Worm (Caenorhabditis elegans): ENCODE results near the gene nep-4.
A peak's percentile ranks its signal among the peaks of the same experiment; 100 is the strongest.
"Not testable (repeated sequence)": the region's sequence is repeated elsewhere in the genome, so short reads cannot be mapped to it uniquely, and the experiment has no call there.

nep-4 gene

ce11 chrX:6885227-6885853 lies 22.1 kb upstream of the nep-4 start, which contains the start of gene F41C6.7 (continued):
- TF ChIP-seq daf-12 (tag; optimal IDR thresholded peaks at IDR 0.05), result no peak
- no peak for TF ChIP-seq madf-9 (GFP tag; conservative IDR thresholded peaks at IDR 0.05)
- no peak for TF ChIP-seq dmd-6 (GFP tag; IDR thresholded peaks at IDR 0.05)
- TF ChIP-seq fos-1 (tag; optimal IDR thresholded peaks at IDR 0.05), result no peak
- TF ChIP-seq lin-1 (GFP tag; IDR thresholded peaks at IDR 0.05), result no peak
- TF ChIP-seq F44E2.7 (GFP tag; IDR thresholded peaks at IDR 0.05), result no peak
- no peak for TF ChIP-seq daf-16 (GFP tag; optimal IDR thresholded peaks at IDR 0.05)
- TF ChIP-seq daf-16 (tag; optimal IDR thresholded peaks at IDR 0.05), result peak; percentile 81
- no peak for TF ChIP-seq Y5F2A.4 (GFP tag; optimal IDR thresholded peaks at IDR 0.05)
- peak; percentile 78 for TF ChIP-seq php-3 (GFP tag; IDR thresholded peaks at IDR 0.05)
- TF ChIP-seq T26A8.4 (GFP tag; IDR thresholded peaks at IDR 0.05), result no peak
- TF ChIP-seq skn-1 (tag; optimal IDR thresholded peaks at IDR 0.05), result no peak
- no peak for TF ChIP-seq ztf-11 (tag; optimal IDR thresholded peaks at IDR 0.05)
- TF ChIP-seq mdl-1 (tag; optimal IDR thresholded peaks at IDR 0.05), result no peak
- TF ChIP-seq nhr-25 (tag; optimal IDR thresholded peaks at IDR 0.05; ENCODE audit: borderline replicate concordance, insufficient read depth), result no peak
- TF ChIP-seq attf-4 (tag; optimal IDR thresholded peaks at IDR 0.05), result no peak
- TF ChIP-seq nhr-111 (GFP tag; optimal IDR thresholded peaks at IDR 0.05), result no peak
- TF ChIP-seq ceh-28 (tag; optimal IDR thresholded peaks at IDR 0.05), result no peak
- no peak for TF ChIP-seq cey-2 (tag; optimal IDR thresholded peaks at IDR 0.05; ENCODE audit: borderline replicate concordance, insufficient read depth)

ce11 chrX:6884439-6884838 lies 21.2 kb upstream of the nep-4 start:
- no peak for TF ChIP-seq attf-4 (tag; optimal IDR thresholded peaks at IDR 0.05)
- TF ChIP-seq dve-1 (tag; optimal IDR thresholded peaks at IDR 0.05; ENCODE audit: insufficient read depth), result peak; percentile 41
- TF ChIP-seq sdz-12 (GFP tag; optimal IDR thresholded peaks at IDR 0.05), result no peak
- TF ChIP-seq lin-29 (GFP tag; IDR thresholded peaks at IDR 0.05), result no peak
- peak; percentile 49; the same call in 1 of the 2 replicates for TF ChIP-seq php-3 (GFP tag; IDR thresholded peaks at IDR 0.05)
- TF ChIP-seq daf-16 (GFP tag; optimal IDR thresholded peaks at IDR 0.05), result no peak
- peak; percentile 95 for TF ChIP-seq daf-16 (tag; optimal IDR thresholded peaks at IDR 0.05)

ce11 chrX:6881795-6882194 lies 18.6 kb upstream of the nep-4 start, which contains the start of gene F41C6.6:
TSS of gene F41C6.6 (minus strand) at chrX:6881895.
- TF ChIP-seq ztf-11 (tag; optimal IDR thresholded peaks at IDR 0.05); duxl-1 (tag; optimal IDR thresholded peaks at IDR 0.05; ENCODE audit: poor library complexity); ZK546.5 (tag; optimal IDR thresholded peaks at IDR 0.05): not testable (repeated sequence)

- TF ChIP-seq unc-130 (GFP tag; optimal IDR thresholded peaks at IDR 0.05) (no peak), F10B5.3 (tag; optimal IDR thresholded peaks at IDR 0.05) (no peak), unc-62 (GFP tag; optimal IDR thresholded peaks at IDR 0.05 in 1 of 2) (peak in 1 of 2 experiments; percentile 83), unc-62 (tag; optimal IDR thresholded peaks at IDR 0.05) (no peak), nhr-6 (tag; optimal IDR thresholded peaks at IDR 0.05) (no peak), Y105C5A.15 (GFP tag; IDR thresholded peaks at IDR 0.05) (no peak), Y75B8A.6 (GFP tag; IDR thresholded peaks at IDR 0.05) (no peak), nhr-237 (tag; optimal IDR thresholded peaks at IDR 0.05) (no peak), dmd-6 (GFP tag; IDR thresholded peaks at IDR 0.05) (no peak), php-3 (GFP tag; IDR thresholded peaks at IDR 0.05) (no peak)
These were observed 14.2 kb upstream of the nep-4 start, which contains the start of gene col-173 for ce11 chrX:6877436-6877835. TSS of gene col-173 (minus strand) at chrX:6877536.

- TF ChIP-seq nhr-76 (tag; optimal IDR thresholded peaks at IDR 0.05) (no peak), hlh-30 (tag; optimal IDR thresholded peaks at IDR 0.05; ENCODE audit: insufficient read depth) (no peak), unc-62 (GFP tag; optimal IDR thresholded peaks at IDR 0.05 in 1 of 2) (peak in 1 of 2 experiments; percentile 0), unc-62 (tag; optimal IDR thresholded peaks at IDR 0.05) (no peak), F37D6.2 (tag; optimal IDR thresholded peaks at IDR 0.05) (no peak), nhr-48 (tag; optimal IDR thresholded peaks at IDR 0.05) (no peak), dpl-1 (GFP tag; optimal IDR thresholded peaks at IDR 0.05) (no peak), jun-1 (tag; optimal IDR thresholded peaks at IDR 0.05) (no peak), lin-29 (GFP tag; IDR thresholded peaks at IDR 0.05) (no peak), mxl-2 (GFP tag; conservative IDR thresholded peaks at IDR 0.05) (no peak), saeg-2 (GFP tag; IDR thresholded peaks at IDR 0.05) (no peak), egl-43 (GFP tag; IDR thresholded peaks at IDR 0.05) (no peak), set-16 (GFP tag; IDR thresholded peaks at IDR 0.05) (peak; percentile 80), F26F4.8 (GFP tag; conservative IDR thresholded peaks at IDR 0.05) (no peak), zip-11 (GFP tag; IDR thresholded peaks at IDR 0.05) (no peak)
These were observed 12.0 kb upstream of the nep-4 start for ce11 chrX:6875273-6875672.

All from whole organism, L4 larva.